Fruit fly (Drosophila melanogaster) whole organism, wandering third instar larva: ENCODE results near the gene CG32483.
A peak's percentile ranks its signal among the peaks of the same experiment; 100 is the strongest.

ENCODE experiments used
- Abd-B ChIP-seq: fragments of >200 bp; optimal IDR thresholded peaks from 2 replicates; lab custom pipeline; 2017; ENCODE audit warnings: missing biosample characterization, missing genetic modification characterization
- CG32264 ChIP-seq: fragments of 200-800 bp; sonication (Bioruptor generic); optimal IDR thresholded peaks from 2 replicates; lab custom pipeline; 2016; ENCODE audit warnings: missing biosample characterization, missing genetic modification characterization
- CG9705 ChIP-seq: fragments of 200-800 bp; sonication (Bioruptor generic); optimal IDR thresholded peaks from 2 replicates; lab custom pipeline; 2018; ENCODE audit warnings: missing biosample characterization, mild to moderate bottlenecking, missing genetic modification characterization
- CrebA ChIP-seq: fragments of 200-800 bp; sonication (Bioruptor generic); optimal IDR thresholded peaks from 2 replicates; lab custom pipeline; 2016; ENCODE audit warnings: missing biosample characterization, mild to moderate bottlenecking, missing genetic modification characterization, borderline replicate concordance
- Dfd ChIP-seq: fragments of >200 bp; optimal IDR thresholded peaks from 2 replicates; lab custom pipeline; 2017; ENCODE audit warnings: missing biosample characterization, missing genetic modification characterization
- Dif ChIP-seq: fragments of 200-275, 200-300 bp; sonication (Bioruptor generic); optimal IDR thresholded peaks from 2 replicates; lab custom pipeline; 2018; ENCODE audit warnings: missing biosample characterization, missing genetic modification characterization; ENCODE audit not compliant: partially characterized antibody
- GATAd ChIP-seq: sonication (Bioruptor generic); optimal IDR thresholded peaks from 2 replicates; lab custom pipeline; 2016; ENCODE audit warnings: missing biosample characterization, missing genetic modification characterization
- HLH106 ChIP-seq: fragments of 200-800 bp; optimal IDR thresholded peaks from 3 replicates; lab custom pipeline; 2019; ENCODE audit warnings: missing biosample characterization, mild to moderate bottlenecking, missing genetic modification characterization, moderate library complexity
- Hnf4 ChIP-seq: fragments of 200-800 bp; sonication (Bioruptor generic); optimal IDR thresholded peaks from 2 replicates; lab custom pipeline; 2016; ENCODE audit warnings: missing biosample characterization, mild to moderate bottlenecking, missing genetic modification characterization
- Hr78 ChIP-seq: fragments of >200 bp; optimal IDR thresholded peaks from 2 replicates; lab custom pipeline; 2017; ENCODE audit warnings: missing biosample characterization, missing genetic modification characterization
- Hr83 ChIP-seq: fragments of 200-300 bp; sonication (Bioruptor generic); optimal IDR thresholded peaks from 2 replicates; lab custom pipeline; 2016; ENCODE audit warnings: missing biosample characterization, mild to moderate bottlenecking, missing genetic modification characterization, moderate library complexity; ENCODE audit not compliant: poor library complexity, severe bottlenecking
- Jra ChIP-seq: sonication (Bioruptor generic); optimal IDR thresholded peaks from 2 replicates; lab custom pipeline; 2016; ENCODE audit warnings: missing biosample characterization, missing genetic modification characterization
- Mio ChIP-seq: sonication (Bioruptor generic); optimal IDR thresholded peaks from 2 replicates; lab custom pipeline; 2016; ENCODE audit warnings: missing biosample characterization, missing genetic modification characterization
- Myc ChIP-seq: fragments of >200 bp; optimal IDR thresholded peaks from 2 replicates; lab custom pipeline; 2017
- N ChIP-seq: fragments of >200 bp; optimal IDR thresholded peaks from 2 replicates; lab custom pipeline; 2018; ENCODE audit warnings: missing biosample characterization, missing external identifiers, missing genetic modification characterization
- OdsH ChIP-seq: fragments of 200-800 bp; sonication (Bioruptor generic); optimal IDR thresholded peaks from 2 replicates; lab custom pipeline; 2016; ENCODE audit warnings: missing biosample characterization, mild to moderate bottlenecking, missing genetic modification characterization
- Rel ChIP-seq, 2 experiments: fragments of 200-800 bp; sonication (Bioruptor generic) in 1 of 2; optimal IDR thresholded peaks; 2 replicates in 1 of 2; 3 replicates in 1 of 2; lab custom pipeline; 2016 to 2019; ENCODE audit warnings: mild to moderate bottlenecking in 2 of 2, missing biosample characterization in 2 of 2, missing genetic modification characterization in 2 of 2, moderate library complexity in 1 of 2
- Sp1 ChIP-seq: fragments of 200-800 bp; sonication (Bioruptor generic); optimal IDR thresholded peaks from 3 replicates; lab custom pipeline; 2019; ENCODE audit warnings: missing biosample characterization, mild to moderate bottlenecking, missing genetic modification characterization, moderate library complexity
- Vsx2 ChIP-seq: fragments of 200-300, 225-300 bp; sonication (Bioruptor generic); optimal IDR thresholded peaks from 2 replicates; lab custom pipeline; 2018; ENCODE audit warnings: missing biosample characterization, missing genetic modification characterization; ENCODE audit not compliant: partially characterized antibody
- br ChIP-seq: fragments of 200-800 bp; sonication (Bioruptor generic); optimal IDR thresholded peaks from 2 replicates; lab custom pipeline; 2016; ENCODE audit warnings: missing biosample characterization, missing genetic modification characterization
- brk ChIP-seq: fragments of 200-800 bp; sonication (Bioruptor generic); optimal IDR thresholded peaks from 2 replicates; lab custom pipeline; 2016; ENCODE audit warnings: missing biosample characterization, mild to moderate bottlenecking, missing genetic modification characterization
- dl ChIP-seq, 2 experiments: fragments of 175-275, 200-275 bp in 1 of 2; fragments of 200-275 bp in 1 of 2; sonication (Bioruptor generic); optimal IDR thresholded peaks; lab custom pipeline; 2018; ENCODE audit warnings: mild to moderate bottlenecking in 2 of 2, missing biosample characterization in 2 of 2, missing genetic modification characterization in 2 of 2, moderate library complexity in 2 of 2; ENCODE audit not compliant: partially characterized antibody in 2 of 2, insufficient read depth in 1 of 2
- dmrt93B ChIP-seq: fragments of 200-800 bp; sonication (Bioruptor generic); optimal IDR thresholded peaks from 2 replicates; lab custom pipeline; 2018; ENCODE audit warnings: missing biosample characterization, mild to moderate bottlenecking, missing genetic modification characterization
- dsf ChIP-seq: sonication (Bioruptor generic); optimal IDR thresholded peaks from 2 replicates; lab custom pipeline; 2016; ENCODE audit warnings: missing biosample characterization, missing genetic modification characterization, borderline replicate concordance
- ey ChIP-seq: fragments of 200-800 bp; sonication (Bioruptor generic); optimal IDR thresholded peaks from 2 replicates; lab custom pipeline; 2016; ENCODE audit warnings: missing biosample characterization, missing genetic modification characterization
- foxo ChIP-seq, 2 experiments: fragments of 200-800 bp; sonication (Bioruptor generic); optimal IDR thresholded peaks; 2 replicates in 1 of 2; 3 replicates in 1 of 2; lab custom pipeline; 2016 to 2017; ENCODE audit warnings: missing biosample characterization in 2 of 2, missing genetic modification characterization in 2 of 2
- fru ChIP-seq: fragments of 200-800 bp; sonication (Bioruptor generic); optimal IDR thresholded peaks from 3 replicates; lab custom pipeline; 2016; ENCODE audit warnings: missing biosample characterization, mild to moderate bottlenecking, missing genetic modification characterization
- h ChIP-seq: fragments of 200-800 bp; sonication (Bioruptor generic); optimal IDR thresholded peaks from 3 replicates; lab custom pipeline; 2016; ENCODE audit warnings: missing biosample characterization, mild to moderate bottlenecking, missing genetic modification characterization
- jim ChIP-seq: fragments of 175-275, 200-325 bp; sonication (Bioruptor generic); optimal IDR thresholded peaks from 2 replicates; lab custom pipeline; 2016; ENCODE audit warnings: missing biosample characterization, mild to moderate bottlenecking, missing genetic modification characterization
- lola ChIP-seq: fragments of >200 bp; optimal IDR thresholded peaks from 2 replicates; lab custom pipeline; 2017; ENCODE audit warnings: missing biosample characterization, missing genetic modification characterization
- pan ChIP-seq: fragments of >200 bp; optimal IDR thresholded peaks from 2 replicates; lab custom pipeline; 2017
- psq ChIP-seq: fragments of 200-800 bp; sonication (Bioruptor generic); optimal IDR thresholded peaks from 3 replicates; lab custom pipeline; 2017; ENCODE audit warnings: missing biosample characterization, mild to moderate bottlenecking, missing genetic modification characterization, moderate library complexity
- rgr ChIP-seq: fragments of 200-800 bp; sonication (Bioruptor generic); optimal IDR thresholded peaks from 3 replicates; lab custom pipeline; 2016; ENCODE audit warnings: missing biosample characterization, mild to moderate bottlenecking, missing genetic modification characterization
- sage ChIP-seq: fragments of 200-800 bp; sonication (Bioruptor generic); optimal IDR thresholded peaks from 2 replicates; lab custom pipeline; 2016; ENCODE audit warnings: missing biosample characterization, mild to moderate bottlenecking, missing genetic modification characterization
- sv ChIP-seq: fragments of 200-800 bp; sonication (Bioruptor generic); optimal IDR thresholded peaks from 3 replicates; lab custom pipeline; 2016; ENCODE audit warnings: missing biosample characterization, missing genetic modification characterization
- tai ChIP-seq: sonication (Bioruptor generic); optimal IDR thresholded peaks from 2 replicates; lab custom pipeline; 2016; ENCODE audit warnings: missing biosample characterization, missing genetic modification characterization
- usp ChIP-seq: fragments of >200 bp; optimal IDR thresholded peaks from 2 replicates; lab custom pipeline; 2017; ENCODE audit warnings: missing biosample characterization, missing genetic modification characterization
- woc ChIP-seq: sonication (Bioruptor generic); optimal IDR thresholded peaks from 2 replicates; lab custom pipeline; 2016; ENCODE audit warnings: missing biosample characterization, mild to moderate bottlenecking, missing genetic modification characterization

Gene CG32483

DNA sequence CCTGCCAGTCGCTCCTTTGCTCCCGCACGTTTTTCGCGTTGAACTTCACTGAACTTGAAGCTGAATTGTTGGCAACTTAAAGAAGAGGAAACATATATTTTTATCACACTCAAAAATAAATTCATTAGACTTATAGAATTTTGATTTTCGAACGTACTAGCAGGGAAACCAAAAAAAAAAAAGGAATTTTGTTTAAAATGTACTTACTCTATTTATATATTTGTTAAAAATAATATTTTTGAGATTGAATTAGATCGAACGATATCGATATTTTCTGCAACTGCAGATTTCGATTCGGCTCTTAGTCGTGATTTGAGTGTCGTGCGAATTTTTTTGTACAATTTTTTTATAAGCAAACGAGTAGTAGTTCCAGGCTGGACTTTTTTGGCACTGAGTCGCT, 41.6 kb upstream of the CG32483 start:
- TF ChIP-seq h (GFP tag; lab: Kevin White, UChicago) (peak; percentile 21), woc (no peak), foxo (GFP tag; optimal IDR thresholded peaks at IDR 0.05; lab: Kevin White, UChicago) (peak in 1 of 2 experiments; percentile 2)

- TF ChIP-seq ey (GFP tag; lab: Kevin White, UChicago) (peak; percentile 38), rgr (GFP tag; lab: Kevin White, UChicago) (peak; percentile 40), foxo (GFP tag; optimal IDR thresholded peaks at IDR 0.05; lab: Kevin White, UChicago) (peak in 1 of 2 experiments; percentile 61), lola (no peak), brk (GFP tag; lab: Kevin White, UChicago) (no peak), tai (GFP tag; lab: Kevin White, UChicago) (no peak), dmrt93B (GFP tag; lab: Kevin White, UChicago) (peak; percentile 27), GATAd (GFP tag; lab: Kevin White, UChicago) (no peak), Hr83 (GFP tag; lab: Kevin White, UChicago) (no peak), Jra (GFP tag; lab: Kevin White, UChicago) (peak; percentile 10), fru (GFP tag; lab: Kevin White, UChicago) (peak; percentile 67), N (GFP tag; lab: Kevin White, UChicago) (no peak), jim (GFP tag; lab: Kevin White, UChicago) (no peak), CG32264 (GFP tag; lab: Kevin White, UChicago) (no peak), woc (peak; percentile 8), h (GFP tag; lab: Kevin White, UChicago) (peak; percentile 65), Hnf4 (peak; percentile 38), psq (GFP tag; lab: Kevin White, UChicago) (peak; percentile 23), br (peak; percentile 38), Rel (GFP tag; optimal IDR thresholded peaks at IDR 0.05; lab: Kevin White, UChicago) (no peak), Rel (tag; optimal IDR thresholded peaks at IDR 0.05; lab: Kevin White, UChicago) (no peak), Sp1 (GFP tag; lab: Kevin White, UChicago) (peak; percentile 26), Myc (no peak), Abd-B (GFP tag; lab: Kevin White, UChicago) (no peak), OdsH (no peak), dsf (no peak), Mio (GFP tag; lab: Kevin White, UChicago) (no peak), usp (GFP tag; lab: Kevin White, UChicago) (no peak), CrebA (GFP tag; lab: Kevin White, UChicago) (no peak), Dif (GFP tag; lab: Kevin White, UChicago) (no peak), Hr78 (GFP tag; lab: Kevin White, UChicago) (no peak), Dfd (GFP tag; lab: Kevin White, UChicago) (no peak), dl (GFP tag; optimal IDR thresholded peaks at IDR 0.05; lab: Kevin White, UChicago; ENCODE audit: insufficient read depth in 1 of 2, partially characterized antibody in 2 of 2) (no peak), HLH106 (tag; lab: Kevin White, UChicago) (peak; percentile 48), Vsx2 (GFP tag; lab: Kevin White, UChicago) (no peak), CG9705 (no peak), pan (lab: Kevin White, UChicago) (no peak), sv (GFP tag; lab: Kevin White, UChicago) (no peak), sage (GFP tag; lab: Kevin White, UChicago) (peak; percentile 27)
Measured at dm6 chr3L:729345-729744, 39.5 kb upstream of the CG32483 start.

DNA sequence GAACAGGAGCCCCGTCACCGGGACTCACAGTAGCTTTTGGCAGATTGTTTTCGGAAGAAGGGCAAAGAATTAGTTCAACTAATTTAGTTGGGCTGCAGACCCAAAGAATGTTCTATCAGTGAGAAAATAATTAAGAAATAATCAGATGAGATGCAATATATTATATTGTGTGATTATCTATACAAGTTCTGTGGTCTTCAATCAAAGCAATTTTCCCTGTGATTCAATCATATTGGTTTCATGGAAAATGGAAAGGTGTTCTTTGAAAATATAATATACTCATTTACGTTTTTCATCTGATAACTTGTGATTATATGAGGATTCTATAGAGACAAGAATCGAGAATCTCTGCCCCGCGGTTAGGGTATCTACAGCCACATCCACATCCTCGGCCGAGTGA, 38.7 kb upstream of the CG32483 start:
- TF ChIP-seq rgr (GFP tag; lab: Kevin White, UChicago) = peak; percentile 18
- peak; percentile 9 for TF ChIP-seq br
- peak; percentile 15 for TF ChIP-seq ey (GFP tag; lab: Kevin White, UChicago)
- TF ChIP-seq tai (GFP tag; lab: Kevin White, UChicago) = peak; percentile 33
- TF ChIP-seq woc = no peak
- TF ChIP-seq Hr83 (GFP tag; lab: Kevin White, UChicago) = no peak
- TF ChIP-seq sv (GFP tag; lab: Kevin White, UChicago) = no peak
- TF ChIP-seq fru (GFP tag; lab: Kevin White, UChicago) = peak; percentile 10
- TF ChIP-seq N (GFP tag; lab: Kevin White, UChicago) = no peak
- peak; percentile 45 for TF ChIP-seq Sp1 (GFP tag; lab: Kevin White, UChicago)
- TF ChIP-seq foxo (GFP tag; optimal IDR thresholded peaks at IDR 0.05; lab: Kevin White, UChicago) = peak in 1 of 2 experiments; percentile 26
- TF ChIP-seq HLH106 (tag; lab: Kevin White, UChicago) = peak; percentile 52
- peak; percentile 34 for TF ChIP-seq h (GFP tag; lab: Kevin White, UChicago)
- no peak for TF ChIP-seq Hnf4
- TF ChIP-seq OdsH = peak; percentile 47
- no peak for TF ChIP-seq psq (GFP tag; lab: Kevin White, UChicago)
- no peak for TF ChIP-seq Dfd (GFP tag; lab: Kevin White, UChicago)
- TF ChIP-seq jim (GFP tag; lab: Kevin White, UChicago) = no peak
- TF ChIP-seq CrebA (GFP tag; lab: Kevin White, UChicago) = no peak
